Worm (Caenorhabditis elegans): Measurements from ENCODE around the gene asm-1.
A peak's percentile ranks its signal among the peaks of the same experiment; 100 is the strongest.

asm-1 gene

ce11 chrII:6951250-6951806, 41.5 kb downstream of the asm-1 start, which contains the start of the genes malt-1 and ceh-38 (continued):
- TF ChIP-seq Y48G9A.11 (GFP tag; IDR thresholded peaks at IDR 0.05): no peak
- TF ChIP-seq lim-7 (GFP tag; IDR thresholded peaks at IDR 0.05): no peak
- TF ChIP-seq dmd-8 (GFP tag; IDR thresholded peaks at IDR 0.05): no peak
- 0 out of 2 replicates have a peak, but pooled peaks have one; percentile 12 for TF ChIP-seq nhr-41 (GFP tag; IDR thresholded peaks at IDR 0.05)
- peak; percentile 65 for TF ChIP-seq lin-39 (tag; optimal IDR thresholded peaks at IDR 0.05)
- 0 out of 2 replicates have a peak, but pooled peaks have one; percentile 50 for TF ChIP-seq saeg-2 (GFP tag; IDR thresholded peaks at IDR 0.05)
- no peak for TF ChIP-seq zfp-3 (GFP tag; conservative IDR thresholded peaks at IDR 0.05)
- peak; percentile 88 for TF ChIP-seq ceh-20 (GFP tag; IDR thresholded peaks at IDR 0.05)
- TF ChIP-seq fkh-10 (GFP tag; optimal IDR thresholded peaks at IDR 0.05): peak; percentile 97
- TF ChIP-seq daf-19 (GFP tag; conservative IDR thresholded peaks at IDR 0.05): peak; percentile 79
- TF ChIP-seq nhr-48 (tag; optimal IDR thresholded peaks at IDR 0.05): peak; percentile 83
- TF ChIP-seq ceh-32 (tag; optimal IDR thresholded peaks at IDR 0.05; ENCODE audit: poor library complexity): peak; percentile 19
- TF ChIP-seq rbr-2 (tag; optimal IDR thresholded peaks at IDR 0.05): peak; percentile 96
- peak; percentile 77 for TF ChIP-seq ztf-7 (tag; optimal IDR thresholded peaks at IDR 0.05)
- TF ChIP-seq zag-1 (tag; optimal IDR thresholded peaks at IDR 0.05): peak; percentile 18
- no peak for TF ChIP-seq ceh-28 (tag; optimal IDR thresholded peaks at IDR 0.05)
- TF ChIP-seq attf-4 (tag; optimal IDR thresholded peaks at IDR 0.05): peak; percentile 56
- peak; percentile 59 for TF ChIP-seq zfp-2 (tag; optimal IDR thresholded peaks at IDR 0.05)
- TF ChIP-seq lin-15B (tag; optimal IDR thresholded peaks at IDR 0.05): peak; percentile 27
- peak; percentile 83 for TF ChIP-seq spr-1 (tag; optimal IDR thresholded peaks at IDR 0.05)
- TF ChIP-seq ztf-11 (tag; optimal IDR thresholded peaks at IDR 0.05): no peak
- TF ChIP-seq nhr-111 (GFP tag; optimal IDR thresholded peaks at IDR 0.05): no peak
- TF ChIP-seq aly-2 (tag; optimal IDR thresholded peaks at IDR 0.05): no peak
- peak; percentile 47; the same call in 1 of the 2 replicates for TF ChIP-seq lin-1 (GFP tag; IDR thresholded peaks at IDR 0.05)
- TF ChIP-seq D1046.2 (GFP tag; IDR thresholded peaks at IDR 0.05): no peak
- no peak for TF ChIP-seq daf-12 (tag; optimal IDR thresholded peaks at IDR 0.05)
- TF ChIP-seq nhr-77 (tag; optimal IDR thresholded peaks at IDR 0.05): peak; percentile 93
- 0 out of 2 replicates have a peak, but pooled peaks have one; percentile 31 for TF ChIP-seq mdt-29 (GFP tag; IDR thresholded peaks at IDR 0.05)
- no peak for TF ChIP-seq ZK337.2 (GFP tag; IDR thresholded peaks at IDR 0.05)
- no peak for TF ChIP-seq madf-5 (GFP tag; IDR thresholded peaks at IDR 0.05)
- TF ChIP-seq snpc-1.2 (GFP tag; IDR thresholded peaks at IDR 0.05): no peak
- no peak for TF ChIP-seq Y5F2A.4 (GFP tag; optimal IDR thresholded peaks at IDR 0.05)
- TF ChIP-seq mes-2 (tag; optimal IDR thresholded peaks at IDR 0.05; ENCODE audit: poor library complexity, severe bottlenecking): peak; percentile 95
- TF ChIP-seq ces-1 (GFP tag; optimal IDR thresholded peaks at IDR 0.05): no peak
- peak; percentile 92 for TF ChIP-seq aha-1 (tag)
- no peak for TF ChIP-seq dmd-9 (GFP tag; IDR thresholded peaks at IDR 0.05)
- peak; percentile 88 for TF ChIP-seq ctbp-1 (GFP tag; IDR thresholded peaks at IDR 0.05)
- peak; percentile 65 for TF ChIP-seq R02D3.7 (tag; optimal IDR thresholded peaks at IDR 0.05)
- peak; percentile 89 for TF ChIP-seq arid-1 (GFP tag; conservative IDR thresholded peaks at IDR 0.05)
- 0 out of 2 replicates have a peak, but pooled peaks have one; percentile 34 for TF ChIP-seq madf-9 (GFP tag; conservative IDR thresholded peaks at IDR 0.05)
- TF ChIP-seq F49E8.2 (tag; optimal IDR thresholded peaks at IDR 0.05; ENCODE audit: borderline replicate concordance): no peak
- TF ChIP-seq ceh-82 (tag; optimal IDR thresholded peaks at IDR 0.05): no peak
- peak; percentile 52 for TF ChIP-seq cey-2 (tag; optimal IDR thresholded peaks at IDR 0.05; ENCODE audit: borderline replicate concordance, insufficient read depth)
- TF ChIP-seq hlh-11 (tag; optimal IDR thresholded peaks at IDR 0.05): peak; percentile 96
- TF ChIP-seq F26F4.8 (GFP tag; conservative IDR thresholded peaks at IDR 0.05): no peak
- TF ChIP-seq hlh-30 (tag; optimal IDR thresholded peaks at IDR 0.05; ENCODE audit: insufficient read depth): peak; percentile 99
- TF ChIP-seq F44E2.7 (GFP tag; IDR thresholded peaks at IDR 0.05): 0 out of 2 replicates have a peak, but pooled peaks have one; percentile 15
- peak; percentile 88 for TF ChIP-seq T26A8.4 (GFP tag; IDR thresholded peaks at IDR 0.05)
- TF ChIP-seq Y105C5A.15 (GFP tag; IDR thresholded peaks at IDR 0.05): no peak
- TF ChIP-seq lsy-2 (tag; optimal IDR thresholded peaks at IDR 0.05): peak; percentile 94 to 97
